Fruit fly (Drosophila melanogaster): ENCODE data around the gene beat-Ib.

dm6 chr2L:15936138-15936537 lies 26.1 kb downstream of the beat-Ib start:
- TF ChIP-seq kay (GFP tag; ENCODE audit: borderline replicate concordance) (no peak), Mnt (GFP tag; optimal IDR thresholded peaks at IDR 0.05) (no peak), cnc (optimal IDR thresholded peaks at IDR 0.05) (no peak), Hr96 (GFP tag; optimal IDR thresholded peaks at IDR 0.05) (no peak), CG33017 (tag; optimal IDR thresholded peaks at IDR 0.05) (no peak), ovo (GFP tag; optimal IDR thresholded peaks at IDR 0.05) (no peak), cic (GFP tag; optimal IDR thresholded peaks at IDR 0.05) (no peak), tj (GFP tag; optimal IDR thresholded peaks at IDR 0.05) (no peak), CG14711 (tag; optimal IDR thresholded peaks at IDR 0.05) (no peak), bab1 (GFP tag; optimal IDR thresholded peaks at IDR 0.05) (no peak), toe (GFP tag; optimal IDR thresholded peaks at IDR 0.05) (no peak)
